Worm (Caenorhabditis elegans) whole organism, late embryonic: ENCODE results near the gene wbp-2.

Experiments
- C08G9.2 ChIP-seq: sonication (generic microtip); optimal IDR thresholded peaks from 2 replicates; lab custom pipeline; 2016; ENCODE audit warnings: mild to moderate bottlenecking, missing genetic modification characterization, moderate library complexity, missing compliant biosample characterization
- ceh-34 ChIP-seq: sonication (generic microtip); optimal IDR thresholded peaks from 2 replicates; lab custom pipeline; 2016; ENCODE audit warnings: mild to moderate bottlenecking, missing genetic modification characterization, missing compliant biosample characterization
- ceh-48 ChIP-seq: sonication (generic microtip); optimal IDR thresholded peaks from 2 replicates; lab custom pipeline; 2016; ENCODE audit warnings: missing genetic modification characterization, inconsistent platforms, missing compliant biosample characterization
- lin-11 ChIP-seq: fragments of 200-800 bp; sonication (Bioruptor generic); optimal IDR thresholded peaks from 2 replicates; lab custom pipeline; 2018; ENCODE audit warnings: mild to moderate bottlenecking, missing genetic modification characterization, missing compliant biosample characterization
- pha-4 ChIP-seq: fragments of 150-350 bp; optimal IDR thresholded peaks from 2 replicates; lab custom pipeline; 2018; ENCODE audit warnings: missing biosample characterization, missing genetic modification reagents, missing genetic modification characterization
- sox-2 ChIP-seq: fragments of 200-800 bp; sonication (Bioruptor generic); IDR thresholded peaks from 2 replicates; pipeline ENCODE4 v1.3.6; 2022; ENCODE audit warnings: missing genetic modification reagents, missing genetic modification characterization, missing compliant biosample characterization
- sox-4 ChIP-seq: sonication (generic microtip); optimal IDR thresholded peaks from 2 replicates; lab custom pipeline; 2017; ENCODE audit warnings: mild to moderate bottlenecking, missing genetic modification characterization, inconsistent platforms, missing compliant biosample characterization
- tbx-2 ChIP-seq: sonication (generic microtip); optimal IDR thresholded peaks from 2 replicates; lab custom pipeline; 2016; ENCODE audit warnings: missing genetic modification characterization, missing compliant biosample characterization
- tbx-7 ChIP-seq: sonication (generic microtip); optimal IDR thresholded peaks from 2 replicates; lab custom pipeline; 2016; ENCODE audit warnings: missing genotype, missing genetic modification characterization, missing compliant biosample characterization
- unc-55 ChIP-seq: sonication (generic microtip); optimal IDR thresholded peaks from 2 replicates; lab custom pipeline; 2017; ENCODE audit warnings: missing biosample characterization, missing genetic modification reagents, missing genetic modification characterization

ce11 chrII:9303545-9303944 lies 26.0 kb upstream of the wbp-2 start:
- TF ChIP-seq ceh-48 (tag; lab: Kevin White, UChicago), result no peak
- no peak for TF ChIP-seq ceh-34 (tag; lab: Kevin White, UChicago)
- TF ChIP-seq pha-4, result no peak
- TF ChIP-seq tbx-2 (tag; lab: Kevin White, UChicago), result no peak
- no peak for TF ChIP-seq unc-55 (GFP tag; lab: Kevin White, UChicago)
- TF ChIP-seq sox-4, result no peak
- no peak for TF ChIP-seq tbx-7 (tag; lab: Kevin White, UChicago)
- no peak for TF ChIP-seq sox-2 (GFP tag; lab: Robert Waterston, UW)
- TF ChIP-seq C08G9.2, result no peak
- TF ChIP-seq lin-11 (tag; lab: Kevin White, UChicago), result no peak
